Worm (Caenorhabditis elegans) whole organism, L3 larva: ENCODE measurements around the gene glna-2.

ENCODE experiments used
- R02D3.7 ChIP-seq: fragments of 150-350 bp; optimal IDR thresholded peaks from 2 replicates; lab custom pipeline; 2014; ENCODE audit warnings: missing biosample characterization, missing genetic modification characterization
- aly-2 ChIP-seq: fragments of 150-350 bp; optimal IDR thresholded peaks from 2 replicates; lab custom pipeline; 2014; ENCODE audit warnings: missing biosample characterization, missing genetic modification characterization
- ama-1 ChIP-seq: fragments of 150-350 bp; optimal IDR thresholded peaks from 2 replicates; lab custom pipeline; 2018
- ceh-28 ChIP-seq: fragments of 150-350 bp; optimal IDR thresholded peaks from 2 replicates; lab custom pipeline; 2014; ENCODE audit warnings: missing biosample characterization, missing genetic modification reagents, missing genetic modification characterization
- ceh-82 ChIP-seq: fragments of 150-350 bp; optimal IDR thresholded peaks from 2 replicates; lab custom pipeline; 2014; ENCODE audit warnings: missing biosample characterization, missing genetic modification characterization
- ceh-9 ChIP-seq: sonication (generic microtip); optimal IDR thresholded peaks from 2 replicates; lab custom pipeline; 2018; ENCODE audit warnings: missing biosample characterization, missing genetic modification characterization
- daf-12 ChIP-seq: fragments of 150-350 bp; optimal IDR thresholded peaks from 2 replicates; lab custom pipeline; 2014; ENCODE audit warnings: missing biosample characterization, missing genetic modification reagents, missing genetic modification characterization
- egl-5 ChIP-seq: fragments of 150-350 bp; optimal IDR thresholded peaks from 2 replicates; lab custom pipeline; 2017; ENCODE audit warnings: missing biosample characterization, missing genetic modification reagents, missing genetic modification characterization, inconsistent platforms
- elt-1 ChIP-seq: fragments of 150-350 bp; optimal IDR thresholded peaks from 2 replicates; lab custom pipeline; 2014; ENCODE audit warnings: missing biosample characterization, missing genetic modification characterization
- elt-2 ChIP-seq: sonication (generic microtip); optimal IDR thresholded peaks from 2 replicates; lab custom pipeline; 2016; ENCODE audit warnings: missing genetic modification reagents, mild to moderate bottlenecking, missing genetic modification characterization, missing compliant biosample characterization
- elt-3 ChIP-seq, 3 experiments: fragments of 150-350 bp in 1 of 3; sonication (generic microtip) in 2 of 3; optimal IDR thresholded peaks; 2 replicates in 2 of 3; 4 replicates in 1 of 3; lab custom pipeline; 2014 to 2017; ENCODE audit warnings: missing biosample characterization in 3 of 3, missing genetic modification characterization in 3 of 3
- fkh-10 ChIP-seq: sonication (generic microtip); optimal IDR thresholded peaks from 2 replicates; lab custom pipeline; 2017; ENCODE audit warnings: missing biosample characterization, missing genetic modification reagents, missing genetic modification characterization
- fkh-2 ChIP-seq: fragments of 150-350 bp; optimal IDR thresholded peaks from 2 replicates; lab custom pipeline; 2014; ENCODE audit warnings: missing biosample characterization, missing genetic modification reagents, missing genetic modification characterization
- fos-1 ChIP-seq: fragments of 150-350 bp; optimal IDR thresholded peaks from 2 replicates; lab custom pipeline; 2014; ENCODE audit warnings: missing biosample characterization, missing genetic modification characterization
- jun-1 ChIP-seq: fragments of 150-350 bp; optimal IDR thresholded peaks from 2 replicates; lab custom pipeline; 2014; ENCODE audit warnings: missing biosample characterization, missing genetic modification reagents, missing genetic modification characterization
- lin-15B ChIP-seq: fragments of 150-350 bp; optimal IDR thresholded peaks from 2 replicates; lab custom pipeline; 2014; ENCODE audit warnings: missing biosample characterization, missing genetic modification characterization
- lsy-12 ChIP-seq: sonication (generic microtip); optimal IDR thresholded peaks from 2 replicates; lab custom pipeline; 2016; ENCODE audit warnings: mild to moderate bottlenecking, missing genetic modification characterization, missing compliant biosample characterization
- mdl-1 ChIP-seq: fragments of 150-350 bp; optimal IDR thresholded peaks from 2 replicates; lab custom pipeline; 2014; ENCODE audit warnings: missing biosample characterization, missing genetic modification characterization
- mml-1 ChIP-seq: fragments of 150-350 bp; sonication (generic microtip); optimal IDR thresholded peaks from 3 replicates; lab custom pipeline; 2014; ENCODE audit warnings: missing biosample characterization, missing genetic modification characterization
- nfya-1 ChIP-seq: sonication (generic microtip); optimal IDR thresholded peaks from 2 replicates; lab custom pipeline; 2017; ENCODE audit warnings: missing genetic modification characterization, mild to moderate bottlenecking, missing compliant biosample characterization, antibody characterized with exemption, moderate library complexity; ENCODE audit not compliant: insufficient read depth
- nhr-23 ChIP-seq: fragments of 150-350 bp; optimal IDR thresholded peaks from 2 replicates; lab custom pipeline; 2014; ENCODE audit warnings: missing biosample characterization, missing genetic modification reagents, missing genetic modification characterization
- nhr-25 ChIP-seq: sonication (generic microtip); optimal IDR thresholded peaks from 2 replicates; lab custom pipeline; 2017; ENCODE audit warnings: missing biosample characterization, missing genetic modification characterization
- nhr-43 ChIP-seq: sonication (generic microtip); optimal IDR thresholded peaks from 2 replicates; lab custom pipeline; 2016; ENCODE audit warnings: mild to moderate bottlenecking, missing genetic modification characterization, missing compliant biosample characterization; ENCODE audit not compliant: poor library complexity, severe bottlenecking
- nhr-67 ChIP-seq: fragments of 150-350 bp; optimal IDR thresholded peaks from 2 replicates; lab custom pipeline; 2014; ENCODE audit warnings: missing biosample characterization, missing genetic modification characterization
- nhr-76 ChIP-seq: fragments of 150-350 bp; sonication (generic microtip); optimal IDR thresholded peaks from 5 replicates; lab custom pipeline; 2014; ENCODE audit warnings: missing biosample characterization, missing genetic modification characterization
- nhr-77 ChIP-seq: fragments of 150-350 bp; optimal IDR thresholded peaks from 2 replicates; lab custom pipeline; 2014; ENCODE audit warnings: missing biosample characterization, missing genetic modification characterization
- pha-4 ChIP-seq: fragments of 150-350 bp; optimal IDR thresholded peaks from 2 replicates; lab custom pipeline; 2014; ENCODE audit warnings: missing biosample characterization, missing genetic modification reagents, missing genetic modification characterization
- pqm-1 ChIP-seq: fragments of 150-350 bp; optimal IDR thresholded peaks from 2 replicates; lab custom pipeline; 2017; ENCODE audit warnings: missing biosample characterization, missing genetic modification characterization, inconsistent platforms
- skn-1 ChIP-seq: fragments of 150-350 bp; optimal IDR thresholded peaks from 2 replicates; lab custom pipeline; 2014; ENCODE audit warnings: missing biosample characterization, missing genetic modification characterization
- snpc-4 ChIP-seq: fragments of 150-350 bp; optimal IDR thresholded peaks from 2 replicates; lab custom pipeline; 2014; ENCODE audit warnings: missing biosample characterization, missing genetic modification characterization
- tbx-2 ChIP-seq: sonication (generic microtip); optimal IDR thresholded peaks from 2 replicates; lab custom pipeline; 2016; ENCODE audit warnings: mild to moderate bottlenecking, missing genetic modification characterization, missing compliant biosample characterization
- zag-1 ChIP-seq: fragments of 150-350 bp; optimal IDR thresholded peaks from 2 replicates; lab custom pipeline; 2014; ENCODE audit warnings: missing biosample characterization, missing genetic modification characterization
- ztf-4 ChIP-seq: fragments of 150-350 bp; optimal IDR thresholded peaks from 2 replicates; lab custom pipeline; 2014; ENCODE audit warnings: missing biosample characterization, missing genetic modification characterization

glna-2 gene

DNA sequence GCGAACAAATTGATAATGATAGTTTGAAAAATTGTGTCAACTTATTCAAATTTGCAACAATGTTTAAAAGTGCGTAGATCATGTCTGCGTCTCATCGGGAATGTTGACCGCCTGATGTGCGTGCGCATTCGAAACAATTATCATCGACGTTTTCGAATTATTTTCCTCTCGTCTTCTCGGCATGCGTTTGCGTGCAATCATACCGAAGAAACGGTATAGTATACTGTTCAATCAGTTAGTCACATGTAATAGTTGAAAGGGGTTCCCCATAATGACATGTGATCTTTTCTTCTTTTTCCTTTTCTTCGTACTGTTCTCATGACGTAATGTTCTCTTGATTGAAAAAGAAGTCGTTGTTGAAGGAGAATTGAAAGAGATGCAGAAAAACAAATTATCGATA, 8.3 kb downstream of the glna-2 start:
- TF ChIP-seq nhr-77 (tag; lab: Kevin White, UChicago) (no peak), tbx-2 (tag; lab: Kevin White, UChicago) (peak; percentile 26), lsy-12 (tag; lab: Kevin White, UChicago) (peak; percentile 77), ama-1 (lab: Kevin White, UChicago) (peak; percentile 57), skn-1 (tag; lab: Kevin White, UChicago) (no peak), ceh-28 (tag; lab: Kevin White, UChicago) (peak; percentile 34), elt-2 (tag; lab: Kevin White, UChicago) (peak; percentile 89), R02D3.7 (tag; lab: Kevin White, UChicago) (no peak), pqm-1 (peak; percentile 96), nhr-43 (tag; lab: Kevin White, UChicago) (peak; percentile 91), nfya-1 (tag; lab: Kevin White, UChicago) (peak; percentile 49), snpc-4 (tag; lab: Kevin White, UChicago) (no peak), nhr-23 (tag; lab: Kevin White, UChicago) (peak; percentile 96), nhr-25 (tag; lab: Kevin White, UChicago) (peak; percentile 93), pha-4 (tag; lab: Kevin White, UChicago) (peak; percentile 32), mdl-1 (tag; lab: Kevin White, UChicago) (peak; percentile 73), egl-5 (no peak), ceh-9 (tag; lab: Kevin White, UChicago) (no peak), jun-1 (tag; lab: Kevin White, UChicago) (peak; percentile 83), elt-3 (tag; optimal IDR thresholded peaks at IDR 0.05; lab: Kevin White, UChicago) (peak in 2 of 3 experiments; percentile 46 to 59)

DNA sequence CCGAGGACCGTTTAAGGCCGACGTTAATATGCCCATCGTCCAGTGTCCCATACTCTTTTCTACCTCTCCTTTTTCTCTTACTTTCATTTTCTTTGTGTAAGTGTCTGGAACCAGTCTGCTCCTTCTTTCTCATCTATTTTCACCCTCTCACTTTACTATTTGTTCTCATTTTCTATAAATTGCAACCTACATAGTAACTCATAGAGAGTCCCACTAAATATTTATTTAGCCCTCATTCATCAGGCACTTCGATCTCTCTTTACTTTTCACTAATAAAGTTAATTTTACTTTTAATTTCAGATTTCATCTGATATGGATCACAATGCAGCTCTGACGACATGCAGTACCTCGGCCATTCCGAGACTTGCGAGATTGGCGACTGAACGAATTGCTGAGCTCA, 8.9 kb downstream of the glna-2 start, which contains the start of gene zyg-11:
Gene zyg-11 (plus strand): TSS at position 301 of the 400 bp plus-strand sequence.
- TF ChIP-seq fos-1 (tag; lab: Kevin White, UChicago) = no peak
- no peak for TF ChIP-seq nhr-76 (tag; lab: Kevin White, UChicago)
- peak; percentile 63 for TF ChIP-seq lin-15B (tag; lab: Kevin White, UChicago)
- peak; percentile 7 for TF ChIP-seq pha-4 (tag; lab: Kevin White, UChicago)
- no peak for TF ChIP-seq zag-1 (tag; lab: Kevin White, UChicago)

ce11 chrII:8020580-8021044, 12.2 kb downstream of the glna-2 start:
- no peak for TF ChIP-seq aly-2 (tag; lab: Kevin White, UChicago)
- no peak for TF ChIP-seq lin-15B (tag; lab: Kevin White, UChicago)
- TF ChIP-seq nhr-23 (tag; lab: Kevin White, UChicago) = peak; percentile 6
- TF ChIP-seq ama-1 (lab: Kevin White, UChicago) = peak; percentile 42
- peak; percentile 34 for TF ChIP-seq nhr-43 (tag; lab: Kevin White, UChicago)
- TF ChIP-seq mml-1 (tag; lab: Kevin White, UChicago) = no peak
- TF ChIP-seq nhr-67 (tag; lab: Kevin White, UChicago) = no peak
- TF ChIP-seq R02D3.7 (tag; lab: Kevin White, UChicago) = no peak
- TF ChIP-seq elt-2 (tag; lab: Kevin White, UChicago) = peak; percentile 6
- peak; percentile 21 for TF ChIP-seq nhr-25 (tag; lab: Kevin White, UChicago)
- peak; percentile 73 for TF ChIP-seq ztf-4 (tag; lab: Kevin White, UChicago)
- no peak for TF ChIP-seq zag-1 (tag; lab: Kevin White, UChicago)

- TF ChIP-seq nhr-43 (tag; lab: Kevin White, UChicago) (no peak), ceh-82 (no peak), elt-1 (no peak), fkh-10 (GFP tag; lab: Kevin White, UChicago) (no peak), pha-4 (tag; lab: Kevin White, UChicago) (no peak), mdl-1 (tag; lab: Kevin White, UChicago) (no peak), aly-2 (tag; lab: Kevin White, UChicago) (no peak), egl-5 (no peak), daf-12 (no peak), fkh-2 (no peak), nhr-25 (tag; lab: Kevin White, UChicago) (no peak)
Observed at ce11 chrII:8022461-8022860, 14.0 kb downstream of the glna-2 start, which contains the start of gene hda-2. Gene hda-2, minus strand, starts transcription at chrII:8022561.
